Worm (Caenorhabditis elegans): Measurements from ENCODE around the gene sru-23.

sru-23 gene

ce11 chrV:15921102-15921501 lies 51.3 kb downstream of the sru-23 start, which contains the start of gene cdr-1:
TSS of gene cdr-1 (plus strand) at chrV:15921309.
- TF ChIP-seq unc-62 (GFP tag; optimal IDR thresholded peaks at IDR 0.05) = no peak

All from whole organism, dauer.